Fruit fly (Drosophila melanogaster): ENCODE data around the gene Eig71Ec.

- no peak for TF ChIP-seq CG8478 (optimal IDR thresholded peaks at IDR 0.05)
- no peak for TF ChIP-seq CTCF (optimal IDR thresholded peaks at IDR 0.05)
Observed at dm6 chr3L:15665741-15666140, 13.7 kb upstream of the Eig71Ec start.

Measured in S2 (cell line).